Worm (Caenorhabditis elegans): ENCODE measurements around the gene F19B6.10.
A peak's percentile ranks its signal among the peaks of the same experiment; 100 is the strongest.

F19B6.10 gene

ce11 chrIV:12349639-12350038, 12.6 kb downstream of the F19B6.10 start, which contains the start of gene best-22:
Gene best-22, plus strand, starts transcription at chrIV:12349939.
- TF ChIP-seq ceh-91 (GFP tag; IDR thresholded peaks at IDR 0.05) (no peak), rpc-1 (optimal IDR thresholded peaks at IDR 0.05) (no peak), rpc-1 (tag; optimal IDR thresholded peaks at IDR 0.05) (no peak), aptf-3 (GFP tag; IDR thresholded peaks at IDR 0.05) (no peak), gei-17 (GFP tag; optimal IDR thresholded peaks at IDR 0.05) (no peak), aptf-2 (GFP tag; conservative IDR thresholded peaks at IDR 0.05) (no peak), madf-3 (GFP tag; IDR thresholded peaks at IDR 0.05) (no peak), nhr-179 (tag; optimal IDR thresholded peaks at IDR 0.05) (no peak), lin-54 (GFP tag; optimal IDR thresholded peaks at IDR 0.05) (no peak), ceh-100 (GFP tag; IDR thresholded peaks at IDR 0.05) (no peak), ztf-28 (GFP tag; IDR thresholded peaks at IDR 0.05) (no peak), lsl-1 (GFP tag; optimal IDR thresholded peaks at IDR 0.05) (no peak), F49E8.2 (tag; optimal IDR thresholded peaks at IDR 0.05; ENCODE audit: insufficient read depth) (no peak), Y53F4B.3 (GFP tag; IDR thresholded peaks at IDR 0.05) (no peak)

- TF ChIP-seq rpc-1 (optimal IDR thresholded peaks at IDR 0.05) (no peak), rpc-1 (tag; optimal IDR thresholded peaks at IDR 0.05) (no peak), tlf-1 (GFP tag; optimal IDR thresholded peaks at IDR 0.05) (no peak), K12H6.12 (tag; optimal IDR thresholded peaks at IDR 0.05) (no peak), bed-1 (GFP tag; IDR thresholded peaks at IDR 0.05) (no peak), ztf-26 (tag; optimal IDR thresholded peaks at IDR 0.05) (no peak), tbp1 (GFP tag; optimal IDR thresholded peaks at IDR 0.05) (no peak), aptf-2 (GFP tag; conservative IDR thresholded peaks at IDR 0.05) (no peak)
These were observed 13.2 kb downstream of the F19B6.10 start for ce11 chrIV:12350235-12350634.

DNA sequence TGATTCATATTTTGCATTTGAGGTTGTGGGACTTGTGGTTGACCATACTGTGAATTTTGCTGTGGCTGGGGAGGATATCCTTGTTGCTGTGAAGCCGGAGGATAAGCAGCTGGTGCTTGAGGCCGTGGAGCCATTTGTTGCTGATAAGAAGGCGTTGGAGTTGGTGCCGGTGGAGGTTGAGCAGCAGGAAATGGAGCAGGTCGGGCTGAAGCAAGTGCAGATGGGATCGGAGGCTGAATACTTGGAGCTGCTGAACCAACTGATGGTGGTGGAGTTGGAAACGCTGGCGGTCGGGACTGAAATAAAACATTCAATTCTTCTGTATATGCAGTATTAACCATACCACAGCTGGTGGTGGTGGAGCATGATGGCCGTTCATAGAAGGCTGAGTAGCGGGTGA, 23.0 kb downstream of the F19B6.10 start:
- TF ChIP-seq hlh-26 (GFP tag; conservative IDR thresholded peaks at IDR 0.05) (no peak), F33H1.4 (GFP tag; IDR thresholded peaks at IDR 0.05) (no peak), egrh-3 (GFP tag; IDR thresholded peaks at IDR 0.05) (peak; percentile 34; the same call in 1 of the 2 replicates), chd-7 (tag; optimal IDR thresholded peaks at IDR 0.05) (no peak), akir-1 (GFP tag; optimal IDR thresholded peaks at IDR 0.05) (no peak), egl-18 (GFP tag; IDR thresholded peaks at IDR 0.05) (no peak), Y67H2A.10 (GFP tag; conservative IDR thresholded peaks at IDR 0.05) (no peak), mxl-1 (tag; optimal IDR thresholded peaks at IDR 0.05) (no peak), ztf-6 (GFP tag; IDR thresholded peaks at IDR 0.05) (no peak), zfh-2 (GFP tag; conservative IDR thresholded peaks at IDR 0.05) (peak; percentile 62)

DNA sequence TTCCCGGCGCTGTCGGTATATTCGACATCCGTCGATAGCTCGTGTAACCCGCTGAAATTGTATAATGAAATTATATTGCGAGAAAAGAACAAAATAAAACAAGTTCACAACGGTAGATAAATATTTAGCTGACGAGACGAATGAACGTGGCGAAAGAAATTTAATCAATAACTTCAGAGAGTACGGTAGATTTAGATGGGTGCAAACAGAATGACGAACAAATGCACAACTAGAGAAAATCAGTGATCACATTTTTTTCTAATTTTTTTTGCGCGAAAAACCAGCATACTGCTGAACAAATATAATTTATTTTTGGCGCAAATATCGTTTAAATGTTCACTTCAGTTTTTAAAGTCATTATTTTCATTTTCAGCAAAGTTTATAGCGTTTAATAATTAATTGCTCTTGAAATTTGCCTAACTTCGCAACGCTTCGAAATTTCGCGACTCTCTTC, 23.8 kb downstream of the F19B6.10 start, which contains the start of gene sec-24.2:
TSS of gene sec-24.2 (minus strand) at position 51 of the 454 bp plus-strand sequence.
- TF ChIP-seq lin-26 (GFP tag; IDR thresholded peaks at IDR 0.05) (no peak), attf-6 (GFP tag; IDR thresholded peaks at IDR 0.05) (0 out of 2 replicates have a peak, but pooled peaks have one; percentile 25), ceh-91 (GFP tag; IDR thresholded peaks at IDR 0.05) (peak; percentile 58), D2030.7 (GFP tag; IDR thresholded peaks at IDR 0.05) (peak; percentile 12; the same call in 1 of the 2 replicates), Y95B8A.8 (GFP tag; IDR thresholded peaks at IDR 0.05) (0 out of 2 replicates have a peak, but pooled peaks have one; percentile 22), dox-1 (GFP tag; IDR thresholded peaks at IDR 0.05) (peak; percentile 24; the same call in 1 of the 2 replicates), B0336.3 (GFP tag; IDR thresholded peaks at IDR 0.05) (no peak), efl-1 (GFP tag; optimal IDR thresholded peaks at IDR 0.05) (peak; percentile 82), lsl-1 (GFP tag; optimal IDR thresholded peaks at IDR 0.05) (peak; percentile 83), rec-8 (tag; optimal IDR thresholded peaks at IDR 0.05) (no peak), zfh-2 (GFP tag; conservative IDR thresholded peaks at IDR 0.05) (no peak), somi-1 (GFP tag; optimal IDR thresholded peaks at IDR 0.05) (no peak), dpl-1 (GFP tag; optimal IDR thresholded peaks at IDR 0.05) (peak; percentile 30), madf-8 (GFP tag; conservative IDR thresholded peaks at IDR 0.05) (peak; percentile 55; the same call in 1 of the 2 replicates), snpc-1.1 (tag; optimal IDR thresholded peaks at IDR 0.05; ENCODE audit: insufficient read depth) (no peak), tlf-1 (GFP tag; optimal IDR thresholded peaks at IDR 0.05) (no peak), F33H1.4 (GFP tag; IDR thresholded peaks at IDR 0.05) (peak; percentile 49), xnd-1 (tag; optimal IDR thresholded peaks at IDR 0.05) (peak; percentile 29), mes-4 (tag; optimal IDR thresholded peaks at IDR 0.05) (no peak), madf-6 (GFP tag; IDR thresholded peaks at IDR 0.05) (peak; percentile 86)

Data from whole organism, young adult.